Fruit fly (Drosophila melanogaster) whole organism, embryonic: ENCODE results near the gene not.

Experiments
- CG10462 ChIP-seq: fragments of 200-800 bp; sonication (Bioruptor generic); optimal IDR thresholded peaks from 2 replicates; lab custom pipeline; 2016; ENCODE audit warnings: missing biosample characterization, missing genetic modification characterization
- CG1233 ChIP-seq: fragments of 200-800 bp; sonication (Bioruptor generic); optimal IDR thresholded peaks from 4 replicates; lab custom pipeline; 2018; ENCODE audit warnings: missing biosample characterization, mild to moderate bottlenecking, missing genetic modification characterization
- CG13894 ChIP-seq: fragments of 200-800 bp; sonication (Bioruptor generic); optimal IDR thresholded peaks from 3 replicates; lab custom pipeline; 2018; ENCODE audit warnings: missing biosample characterization, mild to moderate bottlenecking, missing genetic modification characterization, moderate library complexity
- CG14441 ChIP-seq: fragments of 200-800 bp; sonication (Bioruptor generic); IDR thresholded peaks from 2 replicates; pipeline ENCODE4 v1.3.6; 2022; ENCODE audit warnings: missing biosample characterization, missing genetic modification characterization
- CG14710 ChIP-seq: fragments of 200-800 bp; sonication (Bioruptor generic); optimal IDR thresholded peaks from 3 replicates; lab custom pipeline; 2019; ENCODE audit warnings: missing biosample characterization, mild to moderate bottlenecking, missing genetic modification characterization, moderate library complexity
- CG1603 ChIP-seq: fragments of 200-800 bp; sonication (Bioruptor generic); optimal IDR thresholded peaks from 2 replicates; lab custom pipeline; 2019; ENCODE audit warnings: missing biosample characterization, mild to moderate bottlenecking, missing genetic modification characterization, moderate library complexity
- CG17186 ChIP-seq: fragments of 200-800 bp; sonication (Bioruptor generic); optimal IDR thresholded peaks from 3 replicates; lab custom pipeline; 2017; ENCODE audit warnings: missing biosample characterization, missing genetic modification reagents, missing genetic modification characterization
- CG17359 ChIP-seq: fragments of 200-800 bp; sonication (Bioruptor generic); optimal IDR thresholded peaks from 3 replicates; lab custom pipeline; 2018; ENCODE audit warnings: missing biosample characterization, mild to moderate bottlenecking, missing genetic modification characterization, moderate library complexity
- CG17802 ChIP-seq: fragments of 200-800 bp; sonication (Bioruptor generic); optimal IDR thresholded peaks from 2 replicates; lab custom pipeline; 2018; ENCODE audit warnings: missing biosample characterization, mild to moderate bottlenecking, missing genetic modification characterization, moderate library complexity
- CG17912 ChIP-seq: fragments of 200-800 bp; sonication (Bioruptor generic); optimal IDR thresholded peaks from 2 replicates; lab custom pipeline; 2018; ENCODE audit warnings: missing biosample characterization, mild to moderate bottlenecking, missing genetic modification characterization
- CG33213 ChIP-seq: fragments of 200-800 bp; sonication (Bioruptor generic); optimal IDR thresholded peaks from 3 replicates; lab custom pipeline; 2016; ENCODE audit warnings: missing biosample characterization, missing genetic modification characterization
- CG33557 ChIP-seq: fragments of 200-800 bp; sonication (Bioruptor generic); optimal IDR thresholded peaks from 2 replicates; lab custom pipeline; 2019; ENCODE audit warnings: missing biosample characterization, mild to moderate bottlenecking, missing genetic modification characterization, moderate library complexity
- CG4360 ChIP-seq: fragments of 200-800 bp; sonication (Bioruptor generic); IDR thresholded peaks from 2 replicates; pipeline ENCODE4 v1.3.6; 2022; ENCODE audit warnings: missing biosample characterization, missing genetic modification characterization
- CG4617 ChIP-seq: fragments of 200-800 bp; sonication (Bioruptor generic); optimal IDR thresholded peaks from 3 replicates; lab custom pipeline; 2016; ENCODE audit warnings: missing biosample characterization, missing genetic modification characterization, borderline replicate concordance
- CG6272 ChIP-seq: fragments of 200-800 bp; sonication (Bioruptor generic); IDR thresholded peaks from 2 replicates; pipeline ENCODE4 v1.3.6; 2022; ENCODE audit warnings: missing biosample characterization, missing genetic modification characterization
- CG6765 ChIP-seq: fragments of 200-800 bp; sonication (Bioruptor generic); optimal IDR thresholded peaks from 3 replicates; lab custom pipeline; 2017; ENCODE audit warnings: missing biosample characterization, mild to moderate bottlenecking, missing genetic modification characterization
- CG7963 ChIP-seq: fragments of 200-800 bp; sonication (Bioruptor generic); IDR thresholded peaks from 3 replicates; pipeline ENCODE4 v1.3.6; 2022; ENCODE audit warnings: missing biosample characterization, missing genetic modification characterization; ENCODE audit not compliant: partially characterized antibody
- Dip2 ChIP-seq: fragments of 200-800 bp; sonication (Bioruptor generic); IDR thresholded peaks from 2 replicates; pipeline ENCODE4 v1.3.6; 2022; ENCODE audit warnings: missing biosample characterization, missing genetic modification characterization
- Drgx ChIP-seq: fragments of 200-800 bp; sonication (Bioruptor generic); IDR thresholded peaks from 2 replicates; pipeline ENCODE4 v1.3.6; 2022; ENCODE audit warnings: missing biosample characterization, missing genetic modification characterization
- E2f2 ChIP-seq: fragments of 200-800 bp; sonication (Bioruptor generic); IDR thresholded peaks from 2 replicates; pipeline ENCODE4 v1.3.6; 2022; ENCODE audit warnings: missing biosample characterization, missing genetic modification characterization
- Gsc ChIP-seq: fragments of 200-800 bp; sonication (Bioruptor generic); IDR thresholded peaks from 2 replicates; pipeline ENCODE4 v1.3.6; 2022; ENCODE audit warnings: missing biosample characterization, missing genetic modification characterization
- HmgD ChIP-seq: fragments of 200-800 bp; sonication (Bioruptor generic); optimal IDR thresholded peaks from 3 replicates; lab custom pipeline; 2016; ENCODE audit warnings: missing biosample characterization, missing genetic modification characterization
- Sin3A ChIP-seq: fragments of >200 bp; optimal IDR thresholded peaks from 2 replicates; lab custom pipeline; 2018
- Taf1 ChIP-seq: fragments of 200-800 bp; sonication (Bioruptor generic); IDR thresholded peaks from 2 replicates; pipeline ENCODE4 v1.3.6; 2022; ENCODE audit warnings: missing biosample characterization, missing genetic modification characterization
- YL-1 ChIP-seq: fragments of 200-800 bp; sonication (Bioruptor generic); optimal IDR thresholded peaks from 3 replicates; lab custom pipeline; 2017; ENCODE audit warnings: missing biosample characterization, mild to moderate bottlenecking, missing genetic modification characterization
- bcd ChIP-seq: fragments of 200-800 bp; sonication (Bioruptor generic); optimal IDR thresholded peaks from 2 replicates; lab custom pipeline; 2017; ENCODE audit warnings: missing biosample characterization, mild to moderate bottlenecking, missing genetic modification characterization
- caup ChIP-seq: fragments of 200-800 bp; sonication (Bioruptor generic); optimal IDR thresholded peaks from 3 replicates; lab custom pipeline; 2017; ENCODE audit warnings: missing biosample characterization, mild to moderate bottlenecking, missing genetic modification characterization, moderate library complexity; ENCODE audit not compliant: severe bottlenecking
- corto ChIP-seq: fragments of 200-800 bp; sonication (Bioruptor generic); optimal IDR thresholded peaks from 2 replicates; lab custom pipeline; 2016; ENCODE audit warnings: missing biosample characterization, mild to moderate bottlenecking, missing genetic modification characterization, moderate library complexity
- gem ChIP-seq: fragments of 200-800 bp; sonication (Bioruptor generic); optimal IDR thresholded peaks from 2 replicates; lab custom pipeline; 2019; ENCODE audit warnings: missing biosample characterization, mild to moderate bottlenecking, missing genetic modification characterization, moderate library complexity
- knrl ChIP-seq: fragments of 200-800 bp; sonication (Bioruptor generic); IDR thresholded peaks from 3 replicates; pipeline ENCODE4 v1.3.6; 2022; ENCODE audit warnings: missing biosample characterization, missing genetic modification characterization; ENCODE audit not compliant: partially characterized antibody
- lab ChIP-seq: fragments of 200-800 bp; sonication (Bioruptor generic); optimal IDR thresholded peaks from 3 replicates; lab custom pipeline; 2017; ENCODE audit warnings: missing biosample characterization, missing genetic modification characterization, mild to moderate bottlenecking, moderate library complexity, missing genetic modification reagents
- mirr ChIP-seq: fragments of 200-800 bp; sonication (Bioruptor generic); optimal IDR thresholded peaks from 3 replicates; lab custom pipeline; 2018; ENCODE audit warnings: missing biosample characterization, mild to moderate bottlenecking, missing genetic modification characterization
- pnt ChIP-seq: fragments of 200-800 bp; sonication (Bioruptor generic); optimal IDR thresholded peaks from 3 replicates; lab custom pipeline; 2016; ENCODE audit warnings: missing biosample characterization, missing genetic modification characterization
- prd ChIP-seq, 3 experiments: fragments of >200 bp in 2 of 3; fragments of 200-800 bp in 1 of 3; sonication (Bioruptor generic) in 1 of 3; optimal IDR thresholded peaks in 2 of 3; IDR thresholded peaks in 1 of 3; 2 replicates in 2 of 3; 3 replicates in 1 of 3; pipeline versions ENCODE4 v1.3.6 to Lab custom; 2017 to 2022; ENCODE audit warnings: missing biosample characterization in 1 of 3, missing genetic modification characterization in 1 of 3
- slbo ChIP-seq: fragments of 200-800 bp; sonication (Bioruptor generic); IDR thresholded peaks from 2 replicates; pipeline ENCODE4 v1.3.6; 2022; ENCODE audit warnings: missing biosample characterization, missing genetic modification characterization
- unc-4 ChIP-seq: fragments of 200-800 bp; sonication (Bioruptor generic); IDR thresholded peaks from 2 replicates; pipeline ENCODE4 v1.3.6; 2022; ENCODE audit warnings: missing biosample characterization, missing genetic modification characterization; ENCODE audit not compliant: partially characterized antibody

Gene not

DNA sequence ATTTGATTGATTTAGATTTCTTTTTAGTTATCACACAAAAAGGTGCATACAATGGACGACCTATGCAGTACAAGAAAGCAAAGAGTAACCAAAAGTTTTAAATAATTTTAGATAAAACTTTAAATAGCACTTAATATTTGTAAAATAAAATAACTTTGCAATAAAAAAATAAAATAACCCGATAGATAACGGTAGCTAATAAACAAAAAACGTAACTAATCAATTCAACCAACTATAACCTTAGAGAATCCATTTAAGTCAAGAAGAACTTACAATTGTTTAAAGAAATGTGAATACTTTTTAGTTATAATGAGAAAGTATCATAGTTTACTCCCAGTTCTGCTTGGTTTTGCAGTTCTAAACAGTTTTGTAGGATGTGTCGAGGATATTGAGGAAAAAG, 12.6 kb downstream of the not start, which contains the start of gene CG32201:
TSS of gene CG32201 (plus strand) at position 301 of the 400 bp plus-strand sequence.
- TF ChIP-seq CG17186 (GFP tag; lab: Kevin White, UChicago) (no peak), CG1603 (tag; lab: Kevin White, UChicago) (no peak), Gsc (GFP tag; lab: Robert Waterston, UW) (no peak)

DNA sequence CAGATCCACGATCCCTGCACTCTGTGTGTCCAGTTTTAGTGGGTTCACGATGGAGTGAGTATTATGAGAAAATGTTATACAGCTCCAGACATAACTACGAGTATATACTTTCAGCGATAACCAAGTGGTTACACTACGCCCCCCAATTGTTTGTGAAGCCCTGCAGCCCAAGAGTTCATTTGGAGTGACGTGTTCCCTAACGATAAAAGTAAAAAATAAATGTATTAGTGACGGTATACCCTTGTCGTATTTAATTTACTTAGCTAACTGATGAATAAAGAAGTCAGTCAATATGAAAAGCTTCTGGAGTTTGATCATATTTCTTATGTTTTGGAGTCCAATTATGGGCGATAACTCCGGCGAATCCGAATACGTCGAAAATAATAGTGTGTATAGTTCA, 14.8 kb downstream of the not start, which contains the start of gene CG18231:
TSS of gene CG18231 (plus strand) at position 301 of the 400 bp plus-strand sequence.
- TF ChIP-seq CG4360 (no peak), HmgD (GFP tag; lab: Kevin White, UChicago) (no peak), Dip2 (no peak), CG10462 (GFP tag; lab: Kevin White, UChicago) (no peak), knrl (no peak), Taf1 (no peak), CG14710 (no peak), E2f2 (no peak), YL-1 (GFP tag; lab: Kevin White, UChicago) (no peak), corto (no peak), CG17912 (GFP tag; lab: Kevin White, UChicago) (no peak), gem (tag; lab: Kevin White, UChicago) (no peak), CG17359 (tag; lab: Kevin White, UChicago) (no peak), CG7963 (GFP tag; lab: Robert Waterston, UW) (no peak), mirr (GFP tag; lab: Kevin White, UChicago) (no peak)

DNA sequence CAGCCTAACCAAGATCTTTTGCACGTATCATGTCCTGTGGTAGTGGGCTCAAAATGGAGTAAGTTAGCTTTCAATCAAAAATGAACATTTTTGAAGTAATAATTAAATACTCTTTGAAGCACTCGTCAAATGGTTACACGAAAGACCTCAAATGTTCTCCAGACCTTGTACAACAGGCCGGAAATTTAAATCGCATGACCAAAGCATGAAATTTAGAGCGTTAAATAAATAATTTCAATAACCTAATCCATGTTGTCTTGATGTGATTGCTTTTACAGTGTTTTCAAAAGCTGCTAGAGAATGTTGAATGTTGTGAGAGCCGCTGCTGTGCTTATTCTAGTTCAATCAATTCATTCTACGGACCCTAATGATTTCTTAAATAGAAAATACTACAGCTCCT, 16.8 kb downstream of the not start, which contains the start of gene CG18233:
TSS of gene CG18233 (plus strand) at position 301 of the 400 bp plus-strand sequence.
- TF ChIP-seq CG14441 (no peak), bcd (GFP tag; lab: Kevin White, UChicago) (no peak), slbo (no peak), pnt (no peak), unc-4 (GFP tag; lab: Robert Waterston, UW) (no peak), CG6272 (no peak), CG33557 (no peak), lab (GFP tag; lab: Kevin White, UChicago) (no peak), CG6765 (GFP tag; lab: Kevin White, UChicago) (no peak), CG17802 (tag; lab: Kevin White, UChicago) (no peak)

DNA sequence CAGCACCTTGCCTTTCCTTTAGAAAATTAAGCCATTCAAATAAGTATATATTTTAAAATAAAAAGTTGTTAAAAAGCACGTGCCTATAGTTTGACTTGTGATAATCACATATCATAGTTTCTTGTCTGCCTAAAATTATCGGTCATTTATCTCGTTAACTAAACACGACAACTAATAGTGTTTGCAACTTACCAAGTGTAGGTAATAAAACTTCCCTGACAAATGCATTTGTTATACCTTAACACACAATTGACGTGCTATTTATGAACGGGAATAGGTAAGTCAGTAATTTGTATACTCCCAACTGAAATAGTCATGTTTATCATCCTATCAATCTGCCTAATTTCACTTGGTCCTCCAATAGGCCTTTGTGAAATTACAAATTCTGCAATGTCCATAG, 18.8 kb downstream of the not start, which contains the start of gene CG18234:
TSS of gene CG18234 (plus strand) at position 301 of the 400 bp plus-strand sequence.
- no peak for TF ChIP-seq Drgx (GFP tag; lab: Robert Waterston, UW)
- TF ChIP-seq CG33213 = no peak
- TF ChIP-seq CG1233 (GFP tag; lab: Kevin White, UChicago) = no peak
- TF ChIP-seq CG13894 = no peak
- TF ChIP-seq CG17912 (GFP tag; lab: Kevin White, UChicago) = no peak
- no peak for TF ChIP-seq caup (GFP tag; lab: Kevin White, UChicago)
- no peak for TF ChIP-seq Sin3A
- no peak for TF ChIP-seq prd (optimal IDR thresholded peaks at IDR 0.05; lab: Kevin White, UChicago)
- TF ChIP-seq prd (GFP tag; IDR thresholded peaks at IDR 0.05; lab: Robert Waterston, UW) = no peak
- no peak for TF ChIP-seq CG4617
- TF ChIP-seq, all 482 proteins: peak for 0
